Fruit fly (Drosophila melanogaster) whole organism, wandering third instar larva: ENCODE data around the gene Uggt.

ENCODE experiments used
- Dfd ChIP-seq: fragments of >200 bp; optimal IDR thresholded peaks from 2 replicates; lab custom pipeline; 2017; ENCODE audit warnings: missing biosample characterization, missing genetic modification characterization
- Vsx2 ChIP-seq: fragments of 200-300, 225-300 bp; sonication (Bioruptor generic); optimal IDR thresholded peaks from 2 replicates; lab custom pipeline; 2018; ENCODE audit warnings: missing biosample characterization, missing genetic modification characterization; ENCODE audit not compliant: partially characterized antibody
- fru ChIP-seq: fragments of 200-800 bp; sonication (Bioruptor generic); optimal IDR thresholded peaks from 3 replicates; lab custom pipeline; 2016; ENCODE audit warnings: missing biosample characterization, mild to moderate bottlenecking, missing genetic modification characterization
- pan ChIP-seq: fragments of >200 bp; optimal IDR thresholded peaks from 2 replicates; lab custom pipeline; 2017
- psq ChIP-seq: fragments of 200-800 bp; sonication (Bioruptor generic); optimal IDR thresholded peaks from 3 replicates; lab custom pipeline; 2017; ENCODE audit warnings: missing biosample characterization, mild to moderate bottlenecking, missing genetic modification characterization, moderate library complexity
- woc ChIP-seq: sonication (Bioruptor generic); optimal IDR thresholded peaks from 2 replicates; lab custom pipeline; 2016; ENCODE audit warnings: missing biosample characterization, mild to moderate bottlenecking, missing genetic modification characterization

- TF ChIP-seq Dfd (GFP tag; lab: Kevin White, UChicago): no peak
- TF ChIP-seq fru: no peak
- TF ChIP-seq pan: peak; percentile 8
- no peak for TF ChIP-seq Vsx2
- no peak for TF ChIP-seq psq
- TF ChIP-seq woc (GFP tag; lab: Kevin White, UChicago): no peak
These were observed 26.7 kb upstream of the Uggt start for dm6 chr3L:18845833-18846232.
